Worm (Caenorhabditis elegans): ENCODE measurements around the gene hecd-1.

DNA sequence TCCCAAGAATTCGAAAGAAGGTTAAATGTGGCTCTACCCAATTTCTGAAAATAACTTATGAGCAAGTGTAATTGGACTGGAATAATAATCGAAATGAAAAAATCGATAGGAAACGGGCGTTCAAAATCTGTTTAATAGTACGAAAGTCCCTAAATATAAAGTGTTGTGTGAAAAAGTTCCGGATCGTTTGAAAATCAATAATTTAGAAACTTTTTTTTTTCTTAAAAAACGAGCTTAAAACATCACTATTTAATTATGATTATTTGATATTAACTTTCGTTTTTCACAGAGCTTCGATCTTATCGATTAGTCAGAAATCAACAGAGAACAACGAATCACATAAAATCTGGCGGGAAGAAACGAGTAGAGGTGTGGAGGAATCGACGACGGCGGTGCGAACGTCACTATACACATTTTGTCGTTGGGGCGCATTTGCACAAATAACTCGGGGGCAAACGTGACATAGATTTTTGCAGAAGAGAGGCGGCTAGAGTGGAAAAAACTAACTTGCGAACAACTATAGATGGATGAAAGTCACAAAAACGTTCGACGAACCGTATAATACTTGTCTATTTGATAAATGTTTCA is at the start of gene hecd-1:
- TF ChIP-seq C34B4.2 (tag; optimal IDR thresholded peaks at IDR 0.05) (no peak), dpl-1 (GFP tag; optimal IDR thresholded peaks at IDR 0.05) (peak in 2 of 3 experiments; percentile 2 to 44), nhr-76 (tag; optimal IDR thresholded peaks at IDR 0.05) (no peak), lsy-2 (tag; optimal IDR thresholded peaks at IDR 0.05) (peak in 1 of 2 experiments; percentile 49), blmp-1 (tag; optimal IDR thresholded peaks at IDR 0.05) (no peak), nhr-20 (tag; optimal IDR thresholded peaks at IDR 0.05) (no peak), unc-30 (tag; optimal IDR thresholded peaks at IDR 0.05) (no peak), nhr-12 (tag; optimal IDR thresholded peaks at IDR 0.05) (no peak), lir-3 (tag; optimal IDR thresholded peaks at IDR 0.05; ENCODE audit: poor library complexity) (no peak), egl-27 (tag; optimal IDR thresholded peaks at IDR 0.05) (no peak), skn-1 (tag; optimal IDR thresholded peaks at IDR 0.05) (no peak), nhr-77 (tag; optimal IDR thresholded peaks at IDR 0.05) (no peak), elt-2 (tag; optimal IDR thresholded peaks at IDR 0.05) (no peak)
